Worm (Caenorhabditis elegans) whole organism, L4/young adult: ENCODE data around the gene ZK688.11.

Source experiments
- W03F9.2 ChIP-seq: fragments of 150-350 bp; optimal IDR thresholded peaks from 2 replicates; lab custom pipeline; 2014; ENCODE audit warnings: missing biosample characterization, missing genetic modification characterization
- dao-5 ChIP-seq: sonication (generic microtip); optimal IDR thresholded peaks from 2 replicates; lab custom pipeline; 2016; ENCODE audit warnings: missing genotype, missing genetic modification characterization, moderate library complexity, missing compliant biosample characterization
- him-1 ChIP-seq: sonication (generic microtip); optimal IDR thresholded peaks from 2 replicates; lab custom pipeline; 2016; ENCODE audit warnings: missing genotype, missing genetic modification reagents, missing genetic modification characterization, missing compliant biosample characterization

DNA sequence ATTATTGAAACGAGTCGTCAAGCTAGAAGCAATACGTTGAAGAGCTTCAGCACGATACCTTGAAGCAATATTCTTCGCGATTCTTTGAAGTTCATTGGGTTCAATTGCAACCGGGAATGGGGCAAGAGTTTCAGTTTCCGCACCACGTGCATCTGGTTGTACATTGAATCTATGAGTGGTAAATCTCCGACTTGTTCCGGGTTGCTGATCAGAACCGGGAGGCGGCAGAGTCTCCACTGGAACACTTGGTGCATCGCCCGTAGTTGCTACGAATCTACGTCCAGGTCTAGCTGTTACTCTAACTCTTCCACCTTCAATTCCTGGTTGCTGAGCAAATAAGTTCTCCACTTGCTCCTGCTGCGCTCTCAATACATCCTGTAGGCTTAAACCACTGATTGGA, 4.3 kb upstream of the ZK688.11 start:
- TF ChIP-seq dao-5 (tag; lab: Kevin White, UChicago) (no peak), W03F9.2 (tag; lab: Kevin White, UChicago) (no peak), him-1 (tag; lab: Kevin White, UChicago) (no peak)
